Worm (Caenorhabditis elegans) whole organism, young adult: ENCODE measurements around the gene C49C8.3.

Source experiments
- C17E4.6 ChIP-seq: fragments of 200-800 bp; sonication (Bioruptor generic); IDR thresholded peaks from 2 replicates; pipeline ENCODE4 v1.3.6; 2022; ENCODE audit warnings: missing genetic modification reagents, missing genetic modification characterization, missing compliant biosample characterization
- F10E7.11 ChIP-seq: sonication (generic microtip); optimal IDR thresholded peaks from 2 replicates; lab custom pipeline; 2017; ENCODE audit warnings: mild to moderate bottlenecking, missing genetic modification characterization, moderate library complexity, missing compliant biosample characterization
- F22D6.2 ChIP-seq: sonication (generic microtip); optimal IDR thresholded peaks from 2 replicates; lab custom pipeline; 2016; ENCODE audit warnings: mild to moderate bottlenecking, missing genetic modification characterization, missing compliant biosample characterization
- F33H1.4 ChIP-seq: fragments of 200-800 bp; sonication (Bioruptor generic); IDR thresholded peaks from 2 replicates; pipeline ENCODE4 v1.3.6; 2022; ENCODE audit warnings: missing genetic modification reagents, missing genetic modification characterization, missing compliant biosample characterization
- F57C9.4 ChIP-seq: sonication (generic microtip); optimal IDR thresholded peaks from 2 replicates; lab custom pipeline; 2017; ENCODE audit warnings: mild to moderate bottlenecking, missing genetic modification characterization, missing compliant biosample characterization
- K11D2.4 ChIP-seq: fragments of 200-800 bp; sonication (Bioruptor generic); IDR thresholded peaks from 2 replicates; pipeline ENCODE4 v1.3.6; 2022; ENCODE audit warnings: missing genetic modification reagents, missing genetic modification characterization, missing compliant biosample characterization
- K12H6.12 ChIP-seq: fragments of 200-800 bp; sonication (Bioruptor generic); optimal IDR thresholded peaks from 2 replicates; lab custom pipeline; 2018; ENCODE audit warnings: mild to moderate bottlenecking, missing genetic modification characterization, missing compliant biosample characterization
- Y56A3A.18 ChIP-seq: fragments of 200-800 bp; sonication (Bioruptor generic); IDR thresholded peaks from 2 replicates; pipeline ENCODE4 v1.3.6; 2022; ENCODE audit warnings: missing genetic modification reagents, missing genetic modification characterization, missing compliant biosample characterization
- Y79H2A.3 ChIP-seq: fragments of 200-800 bp; sonication (Bioruptor generic); conservative IDR thresholded peaks from 2 replicates; pipeline ENCODE4 v1.3.6; 2022; ENCODE audit warnings: missing genetic modification reagents, missing genetic modification characterization, missing compliant biosample characterization
- aptf-2 ChIP-seq: fragments of 200-800 bp; sonication (Bioruptor generic); conservative IDR thresholded peaks from 2 replicates; pipeline ENCODE4 v1.3.6; 2022; ENCODE audit warnings: missing genetic modification reagents, missing genetic modification characterization, missing compliant biosample characterization
- atf-7 ChIP-seq: sonication (generic microtip); optimal IDR thresholded peaks from 2 replicates; lab custom pipeline; 2017; ENCODE audit warnings: mild to moderate bottlenecking, missing genetic modification characterization, missing compliant biosample characterization
- attf-3 ChIP-seq: fragments of 200-800 bp; sonication (Bioruptor generic); conservative IDR thresholded peaks from 2 replicates; pipeline ENCODE4 v1.3.6; 2022; ENCODE audit warnings: missing genetic modification reagents, missing genetic modification characterization, missing compliant biosample characterization
- attf-5 ChIP-seq: fragments of 200-800 bp; sonication (Bioruptor generic); optimal IDR thresholded peaks from 2 replicates; lab custom pipeline; 2018; ENCODE audit warnings: mild to moderate bottlenecking, missing genetic modification characterization, missing compliant biosample characterization
- ceh-58 ChIP-seq: fragments of 200-800 bp; sonication (Bioruptor generic); IDR thresholded peaks from 2 replicates; pipeline ENCODE4 v1.3.6; 2022; ENCODE audit warnings: missing genetic modification characterization, missing compliant biosample characterization
- ceh-79 ChIP-seq: sonication (generic microtip); optimal IDR thresholded peaks from 2 replicates; lab custom pipeline; 2017; ENCODE audit warnings: mild to moderate bottlenecking, missing genetic modification characterization, missing compliant biosample characterization
- dpff-1 ChIP-seq: sonication (generic microtip); optimal IDR thresholded peaks from 2 replicates; lab custom pipeline; 2017; ENCODE audit warnings: mild to moderate bottlenecking, missing genetic modification characterization, missing compliant biosample characterization
- dpl-1 ChIP-seq: fragments of 150-350 bp; optimal IDR thresholded peaks from 2 replicates; lab custom pipeline; 2014; ENCODE audit warnings: missing biosample characterization, missing genetic modification reagents, missing genetic modification characterization
- egl-18 ChIP-seq: fragments of 200-800 bp; sonication (Bioruptor generic); IDR thresholded peaks from 2 replicates; pipeline ENCODE4 v1.3.6; 2022; ENCODE audit warnings: missing genetic modification reagents, missing genetic modification characterization, missing compliant biosample characterization
- egrh-3 ChIP-seq: fragments of 200-800 bp; sonication (Bioruptor generic); IDR thresholded peaks from 2 replicates; pipeline ENCODE4 v1.3.6; 2022; ENCODE audit warnings: missing genetic modification reagents, missing genetic modification characterization, missing compliant biosample characterization
- hrde-1 ChIP-seq: sonication (generic microtip); optimal IDR thresholded peaks from 2 replicates; lab custom pipeline; 2016; ENCODE audit warnings: missing genetic modification characterization, mild to moderate bottlenecking, missing compliant biosample characterization, moderate library complexity, missing genotype, missing genetic modification reagents, borderline replicate concordance
- let-526 ChIP-seq: fragments of 200-800 bp; sonication (Bioruptor generic); IDR thresholded peaks from 2 replicates; pipeline ENCODE4 v1.3.6; 2022; ENCODE audit warnings: missing genetic modification reagents, missing genetic modification characterization, missing compliant biosample characterization
- lin-40 ChIP-seq: sonication (generic microtip); optimal IDR thresholded peaks from 2 replicates; lab custom pipeline; 2016; ENCODE audit warnings: missing genetic modification characterization, mild to moderate bottlenecking, missing compliant biosample characterization, missing genotype, missing genetic modification reagents
- mel-28 ChIP-seq: sonication (generic microtip); optimal IDR thresholded peaks from 2 replicates; lab custom pipeline; 2016; ENCODE audit warnings: borderline replicate concordance, mild to moderate bottlenecking, missing genetic modification characterization, missing compliant biosample characterization
- mes-4 ChIP-seq: sonication (generic microtip); optimal IDR thresholded peaks from 2 replicates; lab custom pipeline; 2016; ENCODE audit warnings: missing genotype, missing genetic modification characterization, missing compliant biosample characterization
- mxl-1 ChIP-seq: sonication (generic microtip); optimal IDR thresholded peaks from 2 replicates; lab custom pipeline; 2016; ENCODE audit warnings: missing genetic modification characterization, missing compliant biosample characterization
- nfya-1 ChIP-seq: sonication (generic microtip); optimal IDR thresholded peaks from 2 replicates; lab custom pipeline; 2017; ENCODE audit warnings: antibody characterized with exemption, missing compliant biosample characterization, missing genetic modification characterization, borderline replicate concordance; ENCODE audit not compliant: insufficient read depth
- nhr-179 ChIP-seq: sonication (generic microtip); optimal IDR thresholded peaks from 2 replicates; lab custom pipeline; 2016; ENCODE audit warnings: mild to moderate bottlenecking, missing genetic modification characterization, missing compliant biosample characterization
- nhr-90 ChIP-seq: sonication (generic microtip); optimal IDR thresholded peaks from 2 replicates; lab custom pipeline; 2016; ENCODE audit warnings: missing genotype, mild to moderate bottlenecking, missing genetic modification characterization, missing compliant biosample characterization
- sea-2 ChIP-seq: fragments of 200-800 bp; sonication (Bioruptor generic); IDR thresholded peaks from 2 replicates; pipeline ENCODE4 v1.3.6; 2022; ENCODE audit warnings: missing genetic modification characterization, missing compliant biosample characterization
- snpc-4 ChIP-seq, 5 experiments: fragments of 150-350 bp in 1 of 5; sonication (generic microtip) in 4 of 5; optimal IDR thresholded peaks; 2 replicates each; lab custom pipeline; 2014 to 2018; ENCODE audit warnings: missing genetic modification characterization in 5 of 5, missing biosample characterization in 3 of 5, antibody characterized with exemption in 2 of 5, mild to moderate bottlenecking in 2 of 5, missing compliant biosample characterization in 2 of 5, missing genotype in 2 of 5, moderate library complexity in 2 of 5, missing genetic modification reagents in 1 of 5
- tlf-1 ChIP-seq: fragments of 200-800 bp; sonication (Bioruptor generic); optimal IDR thresholded peaks from 2 replicates; lab custom pipeline; 2018; ENCODE audit warnings: mild to moderate bottlenecking, missing genetic modification characterization, missing compliant biosample characterization
- xnd-1 ChIP-seq: sonication (generic microtip); optimal IDR thresholded peaks from 2 replicates; lab custom pipeline; 2016; ENCODE audit warnings: missing genotype, missing genetic modification reagents, missing genetic modification characterization, missing compliant biosample characterization
- ztf-3 ChIP-seq: fragments of 200-800 bp; sonication (Bioruptor generic); optimal IDR thresholded peaks from 2 replicates; lab custom pipeline; 2018; ENCODE audit warnings: mild to moderate bottlenecking, missing genetic modification characterization, missing compliant biosample characterization
- ztf-6 ChIP-seq: fragments of 200-800 bp; sonication (Bioruptor generic); IDR thresholded peaks from 2 replicates; pipeline ENCODE4 v1.3.6; 2022; ENCODE audit warnings: missing genetic modification reagents, missing genetic modification characterization, missing compliant biosample characterization

C49C8.3 gene

ce11 chrIV:8629609-8630052, 14.9 kb upstream of the C49C8.3 start (continued):
- TF ChIP-seq hrde-1 (tag; lab: Kevin White, UChicago) = no peak
- TF ChIP-seq mes-4 (tag; lab: Kevin White, UChicago) = no peak
- TF ChIP-seq ceh-58 (GFP tag; lab: Robert Waterston, UW) = no peak

- no peak for TF ChIP-seq K12H6.12
- TF ChIP-seq ceh-58 (GFP tag; lab: Robert Waterston, UW) = no peak
- no peak for TF ChIP-seq egl-18 (GFP tag; lab: Robert Waterston, UW)
- no peak for TF ChIP-seq attf-3 (GFP tag; lab: Robert Waterston, UW)
- TF ChIP-seq sea-2 = no peak
- TF ChIP-seq Y79H2A.3 (GFP tag; lab: Robert Waterston, UW) = no peak
- no peak for TF ChIP-seq nhr-90 (tag; lab: Kevin White, UChicago)
- TF ChIP-seq F33H1.4 (GFP tag; lab: Robert Waterston, UW) = no peak
- no peak for TF ChIP-seq let-526 (GFP tag; lab: Robert Waterston, UW)
Observed at ce11 chrIV:8630243-8630642, 14.3 kb upstream of the C49C8.3 start.

ce11 chrIV:8631033-8631432, 13.5 kb upstream of the C49C8.3 start, which contains the start of gene dgk-4:
Gene dgk-4 (plus strand): TSS chrIV:8631333.
- TF ChIP-seq F10E7.11 = no peak

- no peak for TF ChIP-seq Y56A3A.18
- TF ChIP-seq F57C9.4 = no peak
- no peak for TF ChIP-seq atf-7 (tag; lab: Kevin White, UChicago)
- no peak for TF ChIP-seq mxl-1 (tag; lab: Kevin White, UChicago)
- TF ChIP-seq lin-40 (tag; lab: Kevin White, UChicago) = no peak
- no peak for TF ChIP-seq xnd-1 (tag; lab: Kevin White, UChicago)
- no peak for TF ChIP-seq F22D6.2 (tag; lab: Kevin White, UChicago)
- no peak for TF ChIP-seq tlf-1 (GFP tag; lab: Kevin White, UChicago)
- no peak for TF ChIP-seq mel-28 (tag; lab: Kevin White, UChicago)
- no peak for TF ChIP-seq nhr-179 (tag; lab: Kevin White, UChicago)
- TF ChIP-seq dpff-1 = no peak
- TF ChIP-seq ztf-3 (GFP tag; lab: Kevin White, UChicago) = no peak
- TF ChIP-seq K11D2.4 (GFP tag; lab: Robert Waterston, UW) = no peak
- TF ChIP-seq snpc-4 (GFP tag; optimal IDR thresholded peaks at IDR 0.05; lab: Kevin White, UChicago) = no peak
- no peak for TF ChIP-seq snpc-4 (tag; optimal IDR thresholded peaks at IDR 0.05; lab: Kevin White, UChicago)
- TF ChIP-seq, all 124 proteins: peak for 0
Observed at ce11 chrIV:8638761-8639160, 5.8 kb upstream of the C49C8.3 start, which contains the start of gene F42A9.9. Gene F42A9.9 (minus strand): TSS chrIV:8638861.

DNA sequence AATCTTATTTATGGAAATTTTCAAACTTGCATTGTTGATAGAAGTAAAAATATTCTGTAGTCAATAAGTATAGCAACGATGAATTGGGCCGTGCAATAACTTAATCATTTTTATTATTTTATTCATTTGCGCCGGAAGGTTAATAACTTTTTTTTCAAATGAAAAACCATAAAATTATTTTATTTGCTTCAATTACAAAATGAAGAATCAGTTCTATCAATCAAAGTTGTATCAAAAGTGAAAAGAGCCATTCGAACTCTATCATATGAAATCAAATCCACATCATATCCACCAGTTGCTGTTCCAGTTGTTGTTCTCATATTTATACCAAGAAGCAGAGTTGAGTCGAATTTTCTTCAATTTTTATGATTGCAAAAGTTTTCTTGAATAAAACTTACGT, 4.0 kb downstream of the C49C8.3 start, which contains the start of gene cyp-33E1:
Gene cyp-33E1 (minus strand): TSS at position 101 of the 400 bp plus-strand sequence.
- TF ChIP-seq aptf-2 = no peak
- TF ChIP-seq dpl-1 = no peak
- no peak for TF ChIP-seq tlf-1 (GFP tag; lab: Kevin White, UChicago)
- no peak for TF ChIP-seq C17E4.6 (GFP tag; lab: Robert Waterston, UW)
- TF ChIP-seq egrh-3 = no peak
- TF ChIP-seq ztf-6 (GFP tag; lab: Robert Waterston, UW) = no peak
- no peak for TF ChIP-seq ceh-79 (tag; lab: Kevin White, UChicago)
- no peak for TF ChIP-seq attf-5 (GFP tag; lab: Kevin White, UChicago)
- TF ChIP-seq nfya-1 = no peak
